Worm (Caenorhabditis elegans) whole organism, L4 larva: ENCODE results near the gene pepm-1.
A peak's percentile ranks its signal among the peaks of the same experiment; 100 is the strongest.

Experiments used
- F10B5.3 ChIP-seq: sonication (generic microtip); optimal IDR thresholded peaks from 2 replicates; lab custom pipeline; 2016; ENCODE audit warnings: mild to moderate bottlenecking, missing genetic modification characterization, missing compliant biosample characterization
- F26F4.8 ChIP-seq: fragments of 200-800 bp; sonication (Bioruptor generic); conservative IDR thresholded peaks from 2 replicates; pipeline ENCODE4 v1.3.6; 2022; ENCODE audit warnings: missing genetic modification characterization, missing compliant biosample characterization
- F44E2.7 ChIP-seq: fragments of 200-800 bp; sonication (Bioruptor generic); IDR thresholded peaks from 2 replicates; pipeline ENCODE4 v2.1.2; 2022; ENCODE audit warnings: missing genetic modification characterization, missing compliant biosample characterization
- T26A8.4 ChIP-seq: fragments of 200-800 bp; sonication (Bioruptor generic); IDR thresholded peaks from 2 replicates; pipeline ENCODE4 v1.3.6; 2022; ENCODE audit warnings: missing genetic modification characterization, missing compliant biosample characterization
- Y48G9A.11 ChIP-seq: fragments of 200-800 bp; sonication (Bioruptor generic); IDR thresholded peaks from 2 replicates; pipeline ENCODE4 v1.3.6; 2022; ENCODE audit warnings: missing genetic modification reagents, missing genetic modification characterization, missing compliant biosample characterization
- ceh-28 ChIP-seq: fragments of 150-350 bp; optimal IDR thresholded peaks from 2 replicates; lab custom pipeline; 2014; ENCODE audit warnings: missing biosample characterization, missing genetic modification reagents, missing genetic modification characterization
- ceh-32 ChIP-seq: sonication (generic microtip); optimal IDR thresholded peaks from 2 replicates; lab custom pipeline; 2016; ENCODE audit warnings: mild to moderate bottlenecking, missing genetic modification characterization, missing compliant biosample characterization; ENCODE audit not compliant: poor library complexity
- ceh-44 ChIP-seq: fragments of 200-800 bp; sonication (Bioruptor generic); IDR thresholded peaks from 2 replicates; pipeline ENCODE4 v1.3.6; 2022; ENCODE audit warnings: missing genetic modification reagents, missing genetic modification characterization, missing compliant biosample characterization
- cey-2 ChIP-seq: sonication (generic microtip); optimal IDR thresholded peaks from 3 replicates; lab custom pipeline; 2017; ENCODE audit warnings: missing genetic modification characterization, mild to moderate bottlenecking, missing compliant biosample characterization, antibody characterized with exemption, borderline replicate concordance; ENCODE audit not compliant: insufficient read depth
- ctbp-1 ChIP-seq: fragments of 200-800 bp; sonication (Bioruptor generic); IDR thresholded peaks from 2 replicates; pipeline ENCODE4 v1.3.6; 2022; ENCODE audit warnings: missing genetic modification reagents, missing genetic modification characterization, missing compliant biosample characterization
- daf-16 ChIP-seq, 3 experiments: sonication (generic microtip); optimal IDR thresholded peaks; 2 replicates each; lab custom pipeline; 2016 to 2017; ENCODE audit warnings: missing genetic modification characterization in 3 of 3, missing genetic modification reagents in 3 of 3, mild to moderate bottlenecking in 2 of 3, missing compliant biosample characterization in 2 of 3, missing biosample characterization in 1 of 3, moderate library complexity in 1 of 3
- daf-19 ChIP-seq: fragments of 200-800 bp; sonication (Bioruptor generic); conservative IDR thresholded peaks from 2 replicates; pipeline ENCODE4 v1.3.6; 2022; ENCODE audit warnings: missing genetic modification characterization, missing compliant biosample characterization
- daf-8 ChIP-seq: fragments of 200-800 bp; sonication (Bioruptor generic); IDR thresholded peaks from 2 replicates; pipeline ENCODE4 v1.3.6; 2022; ENCODE audit warnings: missing genetic modification characterization, missing compliant biosample characterization
- dmd-6 ChIP-seq: fragments of 200-800 bp; sonication (Bioruptor generic); IDR thresholded peaks from 2 replicates; pipeline ENCODE4 v1.3.6; 2022; ENCODE audit warnings: missing genetic modification reagents, missing genetic modification characterization, missing compliant biosample characterization
- dmd-9 ChIP-seq: fragments of 200-800 bp; sonication (Bioruptor generic); IDR thresholded peaks from 2 replicates; pipeline ENCODE4 v1.3.6; 2022; ENCODE audit warnings: missing genetic modification reagents, missing genetic modification characterization, missing compliant biosample characterization
- dve-1 ChIP-seq: sonication (generic microtip); optimal IDR thresholded peaks from 2 replicates; lab custom pipeline; 2017; ENCODE audit warnings: antibody characterized with exemption, mild to moderate bottlenecking, missing genetic modification characterization, missing compliant biosample characterization; ENCODE audit not compliant: insufficient read depth
- egl-43 ChIP-seq: fragments of 200-800 bp; sonication (Bioruptor generic); IDR thresholded peaks from 2 replicates; pipeline ENCODE4 v1.3.6; 2022; ENCODE audit warnings: missing genetic modification reagents, missing genetic modification characterization, missing compliant biosample characterization
- gei-8 ChIP-seq: fragments of 200-800 bp; sonication (Bioruptor generic); optimal IDR thresholded peaks from 2 replicates; lab custom pipeline; 2018; ENCODE audit warnings: mild to moderate bottlenecking, missing genetic modification characterization, missing compliant biosample characterization
- hif-1 ChIP-seq, 2 experiments: sonication (generic microtip); optimal IDR thresholded peaks; 2 replicates each; lab custom pipeline; 2016 to 2017; ENCODE audit warnings: missing compliant biosample characterization in 2 of 2, missing genetic modification characterization in 2 of 2, missing genetic modification reagents in 2 of 2, missing genotype in 2 of 2, mild to moderate bottlenecking in 1 of 2
- hlh-30 ChIP-seq: sonication (generic microtip); optimal IDR thresholded peaks from 2 replicates; lab custom pipeline; 2017; ENCODE audit warnings: antibody characterized with exemption, mild to moderate bottlenecking, missing genetic modification characterization, missing compliant biosample characterization; ENCODE audit not compliant: insufficient read depth
- hmg-1.1 ChIP-seq: fragments of 200-800 bp; sonication (Bioruptor generic); IDR thresholded peaks from 2 replicates; pipeline ENCODE4 v1.3.6; 2022; ENCODE audit warnings: missing genetic modification reagents, missing genetic modification characterization, missing compliant biosample characterization
- lim-7 ChIP-seq: fragments of 200-800 bp; sonication (Bioruptor generic); IDR thresholded peaks from 2 replicates; pipeline ENCODE4 v1.3.6; 2022; ENCODE audit warnings: missing genetic modification characterization, missing compliant biosample characterization
- lin-29 ChIP-seq: fragments of 200-800 bp; sonication (Bioruptor generic); IDR thresholded peaks from 2 replicates; pipeline ENCODE4 v1.3.6; 2022; ENCODE audit warnings: missing genetic modification reagents, missing genetic modification characterization, missing compliant biosample characterization
- lin-38 ChIP-seq: fragments of 200-800 bp; sonication (Bioruptor generic); IDR thresholded peaks from 2 replicates; pipeline ENCODE4 v1.3.6; 2022; ENCODE audit warnings: missing genetic modification reagents, missing genetic modification characterization, missing compliant biosample characterization
- lin-39 ChIP-seq: fragments of 150-350 bp; optimal IDR thresholded peaks from 2 replicates; lab custom pipeline; 2014; ENCODE audit warnings: missing biosample characterization, missing genetic modification reagents, missing genetic modification characterization
- lir-3 ChIP-seq: sonication (generic microtip); optimal IDR thresholded peaks from 2 replicates; lab custom pipeline; 2016; ENCODE audit warnings: mild to moderate bottlenecking, missing genetic modification characterization, missing compliant biosample characterization
- madf-9 ChIP-seq: fragments of 200-800 bp; sonication (Bioruptor generic); conservative IDR thresholded peaks from 2 replicates; pipeline ENCODE4 v1.3.6; 2022; ENCODE audit warnings: missing genetic modification reagents, missing genetic modification characterization, missing compliant biosample characterization
- mdl-1 ChIP-seq, 2 experiments: fragments of 150-350 bp in 1 of 2; sonication (generic microtip) in 1 of 2; optimal IDR thresholded peaks; 2 replicates each; lab custom pipeline; 2014 to 2017; ENCODE audit warnings: missing biosample characterization in 2 of 2, missing genetic modification characterization in 2 of 2
- mdt-29 ChIP-seq: fragments of 200-800 bp; sonication (Bioruptor generic); IDR thresholded peaks from 2 replicates; pipeline ENCODE4 v1.3.6; 2022; ENCODE audit warnings: missing genetic modification reagents, missing genetic modification characterization, missing compliant biosample characterization
- mep-1 ChIP-seq: fragments of 150-350 bp; sonication (generic microtip); optimal IDR thresholded peaks from 3 replicates; lab custom pipeline; 2014; ENCODE audit warnings: missing biosample characterization, missing genetic modification characterization
- mxl-2 ChIP-seq: fragments of 200-800 bp; sonication (Bioruptor generic); conservative IDR thresholded peaks from 2 replicates; pipeline ENCODE4 v1.3.6; 2022; ENCODE audit warnings: missing genetic modification reagents, missing genetic modification characterization, missing compliant biosample characterization
- mxl-3 ChIP-seq: fragments of 200-800 bp; sonication (Bioruptor generic); optimal IDR thresholded peaks from 2 replicates; lab custom pipeline; 2018; ENCODE audit warnings: mild to moderate bottlenecking, missing genetic modification characterization, missing compliant biosample characterization
- nhr-11 ChIP-seq: fragments of 150-350 bp; optimal IDR thresholded peaks from 2 replicates; lab custom pipeline; 2014; ENCODE audit warnings: missing biosample characterization, missing genetic modification characterization
- nhr-237 ChIP-seq: sonication (generic microtip); optimal IDR thresholded peaks from 2 replicates; lab custom pipeline; 2017; ENCODE audit warnings: missing biosample characterization, missing genetic modification characterization
- nhr-28 ChIP-seq: fragments of 150-350 bp; optimal IDR thresholded peaks from 2 replicates; lab custom pipeline; 2014; ENCODE audit warnings: missing biosample characterization, missing genetic modification characterization
- nhr-41 ChIP-seq: fragments of 200-800 bp; sonication (Bioruptor generic); IDR thresholded peaks from 2 replicates; pipeline ENCODE4 v1.3.6; 2022; ENCODE audit warnings: missing genetic modification reagents, missing genetic modification characterization, missing compliant biosample characterization
- nhr-42 ChIP-seq: fragments of 200-800 bp; sonication (Bioruptor generic); IDR thresholded peaks from 2 replicates; pipeline ENCODE4 v1.3.6; 2022; ENCODE audit warnings: missing genetic modification characterization, missing compliant biosample characterization
- nhr-6 ChIP-seq: fragments of 150-350 bp; optimal IDR thresholded peaks from 2 replicates; lab custom pipeline; 2014; ENCODE audit warnings: missing biosample characterization, missing genetic modification characterization
- php-3 ChIP-seq: fragments of 200-800 bp; sonication (Bioruptor generic); IDR thresholded peaks from 2 replicates; pipeline ENCODE4 v1.3.6; 2022; ENCODE audit warnings: missing genetic modification reagents, missing genetic modification characterization, missing compliant biosample characterization
- pqm-1 ChIP-seq: sonication (generic microtip); optimal IDR thresholded peaks from 2 replicates; lab custom pipeline; 2017; ENCODE audit warnings: missing biosample characterization, missing genetic modification characterization
- rbr-2 ChIP-seq: sonication (generic microtip); optimal IDR thresholded peaks from 2 replicates; lab custom pipeline; 2016; ENCODE audit warnings: missing genotype, missing genetic modification characterization, missing compliant biosample characterization
- snpc-1.2 ChIP-seq: fragments of 200-800 bp; sonication (Bioruptor generic); IDR thresholded peaks from 2 replicates; pipeline ENCODE4 v1.3.6; 2022; ENCODE audit warnings: missing genetic modification reagents, missing genetic modification characterization, missing compliant biosample characterization
- spr-1 ChIP-seq: sonication (generic microtip); optimal IDR thresholded peaks from 2 replicates; lab custom pipeline; 2016; ENCODE audit warnings: mild to moderate bottlenecking, missing genetic modification characterization, missing compliant biosample characterization
- spr-3 ChIP-seq: fragments of 200-800 bp; sonication (Bioruptor generic); optimal IDR thresholded peaks from 2 replicates; lab custom pipeline; 2018; ENCODE audit warnings: mild to moderate bottlenecking, missing genetic modification characterization, missing compliant biosample characterization
- tag-97 ChIP-seq: fragments of 200-800 bp; sonication (Bioruptor generic); IDR thresholded peaks from 2 replicates; pipeline ENCODE4 v1.3.6; 2022; ENCODE audit warnings: missing genetic modification characterization, missing compliant biosample characterization
- unc-130 ChIP-seq: sonication (generic microtip); optimal IDR thresholded peaks from 2 replicates; lab custom pipeline; 2016; ENCODE audit warnings: missing genetic modification reagents, missing genetic modification characterization, missing compliant biosample characterization
- unc-39 ChIP-seq: sonication (generic microtip); optimal IDR thresholded peaks from 2 replicates; lab custom pipeline; 2017; ENCODE audit warnings: missing biosample characterization, missing genetic modification characterization
- zag-1 ChIP-seq: fragments of 150-350 bp; optimal IDR thresholded peaks from 2 replicates; lab custom pipeline; 2014; ENCODE audit warnings: missing biosample characterization, missing genetic modification characterization
- zfp-2 ChIP-seq: sonication (generic microtip); optimal IDR thresholded peaks from 2 replicates; lab custom pipeline; 2016; ENCODE audit warnings: mild to moderate bottlenecking, missing genetic modification characterization, missing compliant biosample characterization
- zip-11 ChIP-seq: fragments of 200-800 bp; sonication (Bioruptor generic); IDR thresholded peaks from 2 replicates; pipeline ENCODE4 v1.3.6; 2022; ENCODE audit warnings: missing genetic modification characterization, missing compliant biosample characterization
- ztf-11 ChIP-seq: fragments of 150-350 bp; optimal IDR thresholded peaks from 2 replicates; lab custom pipeline; 2014; ENCODE audit warnings: missing biosample characterization, missing genetic modification characterization
- ztf-7 ChIP-seq: fragments of 150-350 bp; optimal IDR thresholded peaks from 2 replicates; lab custom pipeline; 2014; ENCODE audit warnings: missing biosample characterization, missing genetic modification characterization

pepm-1 gene

DNA sequence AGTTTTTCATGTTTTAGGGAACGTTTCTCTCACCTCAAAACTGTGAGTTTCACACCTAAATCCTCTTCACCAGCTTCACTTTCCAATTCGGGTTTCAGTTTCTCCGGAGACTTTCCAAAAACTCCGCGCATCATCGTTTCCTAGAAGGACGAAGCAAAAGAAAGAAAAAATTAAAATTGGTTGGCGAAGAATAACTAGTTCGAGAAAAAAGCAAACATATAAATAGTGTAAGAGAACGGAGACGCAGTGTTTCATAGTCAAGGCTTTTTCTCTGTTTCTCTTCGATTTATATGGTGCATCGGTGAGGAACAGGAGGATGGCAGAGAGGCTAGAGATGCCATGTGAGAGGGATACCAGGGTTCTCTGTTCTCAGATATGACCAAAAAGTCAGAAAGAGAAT is 6.2 kb upstream of the pepm-1 start, which contains the start of gene F47B8.3:
TSS of gene F47B8.3 (minus strand) at position 261 of the 400 bp plus-strand sequence.
- TF ChIP-seq nhr-6 (tag; lab: Kevin White, UChicago) (peak; percentile 42), zip-11 (GFP tag; lab: Robert Waterston, UW) (no peak), T26A8.4 (GFP tag; lab: Robert Waterston, UW) (no peak), madf-9 (no peak), pqm-1 (no peak), php-3 (GFP tag; lab: Robert Waterston, UW) (no peak), nhr-11 (tag; lab: Kevin White, UChicago) (no peak), lin-38 (no peak), mxl-3 (peak; percentile 12), cey-2 (tag; lab: Kevin White, UChicago) (no peak), nhr-41 (GFP tag; lab: Robert Waterston, UW) (no peak), mep-1 (tag; lab: Kevin White, UChicago) (peak; percentile 59), daf-8 (GFP tag; lab: Robert Waterston, UW) (no peak), ctbp-1 (GFP tag; lab: Robert Waterston, UW) (no peak), nhr-42 (no peak), dmd-6 (GFP tag; lab: Robert Waterston, UW) (no peak), rbr-2 (peak; percentile 19), spr-3 (GFP tag; lab: Kevin White, UChicago) (no peak), lim-7 (GFP tag; lab: Robert Waterston, UW) (no peak), ceh-32 (tag; lab: Kevin White, UChicago) (no peak), unc-130 (GFP tag; lab: Kevin White, UChicago) (no peak), mdl-1 (tag; optimal IDR thresholded peaks at IDR 0.05; lab: Kevin White, UChicago) (peak in 1 of 2 experiments; percentile 70), ceh-28 (tag; lab: Kevin White, UChicago) (no peak), spr-1 (tag; lab: Kevin White, UChicago) (no peak), hmg-1.1 (GFP tag; lab: Robert Waterston, UW) (peak; percentile 48), tag-97 (GFP tag; lab: Robert Waterston, UW) (no peak), zag-1 (tag; lab: Kevin White, UChicago) (no peak), F26F4.8 (GFP tag; lab: Robert Waterston, UW) (no peak), mxl-2 (GFP tag; lab: Robert Waterston, UW) (no peak), F10B5.3 (no peak), egl-43 (GFP tag; lab: Robert Waterston, UW) (no peak), lin-29 (GFP tag; lab: Robert Waterston, UW) (no peak), dve-1 (tag; lab: Kevin White, UChicago) (peak; percentile 3), ztf-7 (tag; lab: Kevin White, UChicago) (no peak), snpc-1.2 (no peak), mdt-29 (no peak), nhr-237 (tag; lab: Kevin White, UChicago) (no peak), hlh-30 (peak; percentile 75), dmd-9 (no peak), Y48G9A.11 (no peak), daf-19 (GFP tag; lab: Robert Waterston, UW) (no peak), ceh-44 (GFP tag; lab: Robert Waterston, UW) (no peak), gei-8 (GFP tag; lab: Kevin White, UChicago) (no peak), lir-3 (tag; lab: Kevin White, UChicago) (no peak), zfp-2 (tag; lab: Kevin White, UChicago) (no peak), ztf-11 (tag; lab: Kevin White, UChicago) (no peak), nhr-28 (tag; lab: Kevin White, UChicago) (peak; percentile 50), lin-39 (tag; lab: Kevin White, UChicago) (no peak), F44E2.7 (GFP tag; lab: Robert Waterston, UW) (no peak), unc-39 (tag; lab: Kevin White, UChicago) (no peak), daf-16 (GFP tag; optimal IDR thresholded peaks at IDR 0.05; lab: Kevin White, UChicago) (no peak), daf-16 (tag; optimal IDR thresholded peaks at IDR 0.05; lab: Kevin White, UChicago) (peak; percentile 9), hif-1 (tag; optimal IDR thresholded peaks at IDR 0.05; lab: Kevin White, UChicago) (no peak)
